Fruit fly (Drosophila melanogaster): ENCODE measurements around the gene Pgant6.

- TF ChIP-seq fru (GFP tag; optimal IDR thresholded peaks at IDR 0.05), result no peak
- TF ChIP-seq jim (GFP tag; optimal IDR thresholded peaks at IDR 0.05), result no peak
- no peak for TF ChIP-seq OdsH (GFP tag; optimal IDR thresholded peaks at IDR 0.05)
- no peak for TF ChIP-seq rgr (GFP tag; optimal IDR thresholded peaks at IDR 0.05)
- no peak for TF ChIP-seq psq (GFP tag; optimal IDR thresholded peaks at IDR 0.05)
- no peak for TF ChIP-seq CrebA (GFP tag; optimal IDR thresholded peaks at IDR 0.05; ENCODE audit: borderline replicate concordance)
- no peak for TF ChIP-seq CG9705 (GFP tag; optimal IDR thresholded peaks at IDR 0.05)
- no peak for TF ChIP-seq Dif (GFP tag; optimal IDR thresholded peaks at IDR 0.05; ENCODE audit: partially characterized antibody)
- TF ChIP-seq lola (GFP tag; optimal IDR thresholded peaks at IDR 0.05), result no peak
Measured at dm6 chr3L:2745698-2746410, 36.2 kb upstream of the Pgant6 start.
